Worm (Caenorhabditis elegans): Measurements from ENCODE around the gene M02B1.4.

The M02B1.4 gene

DNA sequence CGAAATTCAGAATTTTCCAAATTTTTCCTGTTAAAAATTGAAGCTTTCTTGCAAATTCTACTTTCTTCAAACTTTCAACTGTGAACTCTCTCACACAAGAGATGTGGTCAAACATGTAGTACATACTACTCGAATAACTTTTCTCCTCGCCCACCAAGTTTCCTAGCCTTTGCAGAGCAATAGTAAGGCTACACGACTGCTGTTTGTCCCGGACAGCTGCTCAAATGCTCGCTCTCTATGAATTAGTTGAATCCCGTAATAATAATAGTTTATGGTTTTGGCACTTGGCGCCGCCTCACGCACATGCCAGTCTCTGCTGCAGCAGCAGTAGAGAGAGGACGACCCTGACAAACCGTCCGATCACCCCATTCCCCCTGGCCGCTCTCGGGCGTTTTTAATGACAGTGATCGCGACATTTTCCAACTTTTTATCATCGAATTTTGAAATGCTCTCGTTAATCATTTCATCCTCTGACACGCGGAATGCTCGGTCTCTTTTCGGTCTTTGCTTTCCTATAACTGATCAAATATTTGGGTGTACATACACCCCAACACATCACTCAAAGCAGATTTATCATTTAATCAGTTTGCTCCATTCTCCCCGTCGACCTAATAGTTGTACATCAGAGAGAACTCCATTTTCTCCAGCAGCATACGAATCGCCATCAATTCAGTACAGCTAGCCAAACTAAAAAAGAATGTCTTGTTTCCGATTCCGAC, 8.7 kb upstream of the M02B1.4 start (continued):
- TF ChIP-seq bed-2 (GFP tag; IDR thresholded peaks at IDR 0.05) (no peak), sptf-2 (GFP tag; optimal IDR thresholded peaks at IDR 0.05) (peak; percentile 69), ets-4 (GFP tag; optimal IDR thresholded peaks at IDR 0.05) (peak; percentile 84), die-1 (tag; optimal IDR thresholded peaks at IDR 0.05) (no peak), rpc-1 (optimal IDR thresholded peaks at IDR 0.05) (no peak), rpc-1 (tag; optimal IDR thresholded peaks at IDR 0.05) (no peak), let-526 (GFP tag; IDR thresholded peaks at IDR 0.05) (peak; percentile 44; the same call in 1 of the 2 replicates), T07F8.4 (tag; optimal IDR thresholded peaks at IDR 0.05) (no peak), hlh-26 (GFP tag; conservative IDR thresholded peaks at IDR 0.05) (no peak), ZK185.1 (tag; optimal IDR thresholded peaks at IDR 0.05; ENCODE audit: poor library complexity, severe bottlenecking) (no peak), F49E8.2 (tag; optimal IDR thresholded peaks at IDR 0.05; ENCODE audit: insufficient read depth) (no peak), lin-40 (tag; optimal IDR thresholded peaks at IDR 0.05) (peak; percentile 18), mes-4 (tag; optimal IDR thresholded peaks at IDR 0.05) (no peak), rcor-1 (GFP tag; IDR thresholded peaks at IDR 0.05) (no peak), Y56A3A.18 (GFP tag; IDR thresholded peaks at IDR 0.05) (no peak), attf-5 (GFP tag; optimal IDR thresholded peaks at IDR 0.05) (peak; percentile 41), B0336.3 (GFP tag; IDR thresholded peaks at IDR 0.05) (peak; percentile 58; the same call in 1 of the 2 replicates), efl-1 (GFP tag; optimal IDR thresholded peaks at IDR 0.05) (no peak), unc-62 (GFP tag; optimal IDR thresholded peaks at IDR 0.05) (no peak), ztf-18 (tag; optimal IDR thresholded peaks at IDR 0.05) (no peak), mcd-1 (GFP tag; IDR thresholded peaks at IDR 0.05) (no peak), ztf-22 (GFP tag; optimal IDR thresholded peaks at IDR 0.05) (peak; percentile 56), atf-7 (tag; optimal IDR thresholded peaks at IDR 0.05) (peak; percentile 84), cebp-2 (GFP tag; IDR thresholded peaks at IDR 0.05) (no peak), F57A8.1 (GFP tag; optimal IDR thresholded peaks at IDR 0.05) (no peak), zfh-2 (GFP tag; conservative IDR thresholded peaks at IDR 0.05) (peak; percentile 91), madf-8 (GFP tag; conservative IDR thresholded peaks at IDR 0.05) (no peak), D2030.7 (GFP tag; IDR thresholded peaks at IDR 0.05) (no peak), bed-1 (GFP tag; IDR thresholded peaks at IDR 0.05) (no peak), hmg-1.2 (GFP tag; IDR thresholded peaks at IDR 0.05) (no peak), Y95B8A.8 (GFP tag; IDR thresholded peaks at IDR 0.05) (no peak), gei-17 (GFP tag; optimal IDR thresholded peaks at IDR 0.05) (peak; percentile 1), zim-3 (tag; optimal IDR thresholded peaks at IDR 0.05) (no peak)

ce11 chrIV:12831609-12832500, 6.7 kb upstream of the M02B1.4 start:
- TF ChIP-seq ztf-26 (tag; optimal IDR thresholded peaks at IDR 0.05) (no peak), pha-4 (tag; optimal IDR thresholded peaks at IDR 0.05) (no peak), tbp1 (GFP tag; optimal IDR thresholded peaks at IDR 0.05) (peak; percentile 37), lag-1 (GFP tag; IDR thresholded peaks at IDR 0.05) (no peak), Y79H2A.3 (GFP tag; conservative IDR thresholded peaks at IDR 0.05) (no peak), F22D6.2 (tag; optimal IDR thresholded peaks at IDR 0.05) (no peak), ceh-79 (tag; optimal IDR thresholded peaks at IDR 0.05) (no peak), sptf-2 (GFP tag; optimal IDR thresholded peaks at IDR 0.05) (no peak), F49E8.2 (tag; optimal IDR thresholded peaks at IDR 0.05; ENCODE audit: insufficient read depth) (peak; percentile 62), xnd-1 (tag; optimal IDR thresholded peaks at IDR 0.05) (peak; percentile 60), ztf-25 (GFP tag; IDR thresholded peaks at IDR 0.05) (no peak), efl-1 (GFP tag; optimal IDR thresholded peaks at IDR 0.05) (peak; percentile 72), aptf-3 (GFP tag; IDR thresholded peaks at IDR 0.05) (no peak), atf-7 (tag; optimal IDR thresholded peaks at IDR 0.05) (no peak), lin-54 (GFP tag; optimal IDR thresholded peaks at IDR 0.05) (peak; percentile 81), aptf-2 (GFP tag; conservative IDR thresholded peaks at IDR 0.05) (no peak), F10E7.11 (tag; optimal IDR thresholded peaks at IDR 0.05) (no peak), ceh-27 (GFP tag; optimal IDR thresholded peaks at IDR 0.05) (no peak)
